Worm (Caenorhabditis elegans): Measurements from ENCODE around the gene C23H5.15.
"Not testable (repeated sequence)": the region's sequence is repeated elsewhere in the genome, so short reads cannot be mapped to it uniquely, and the experiment has no call there.

The C23H5.15 gene

ce11 chrIV:2059011-2059410 lies 43.7 kb downstream of the C23H5.15 start, which contains the start of gene R05C11.2:
TSS of gene R05C11.2 (minus strand) at chrIV:2059111.
- TF ChIP-seq pha-4 (tag; optimal IDR thresholded peaks at IDR 0.05) (no peak), mes-4 (tag; optimal IDR thresholded peaks at IDR 0.05) (no peak), hsf-1 (GFP tag; IDR thresholded peaks at IDR 0.05) (no peak), lag-1 (GFP tag; IDR thresholded peaks at IDR 0.05) (no peak), mcd-1 (GFP tag; IDR thresholded peaks at IDR 0.05) (no peak)

ce11 chrIV:2057462-2057861 lies 45.2 kb downstream of the C23H5.15 start:
- TF ChIP-seq mcd-1 (GFP tag; IDR thresholded peaks at IDR 0.05): 0 out of 2 replicates have a peak, but pooled peaks have one; percentile 5
- TF ChIP-seq ztf-6 (GFP tag; IDR thresholded peaks at IDR 0.05): no peak
- TF ChIP-seq zfh-2 (GFP tag; conservative IDR thresholded peaks at IDR 0.05): peak; percentile 66; the same call in 1 of the 2 replicates
- no peak for TF ChIP-seq T26A5.8 (tag; optimal IDR thresholded peaks at IDR 0.05)

ce11 chrIV:2053591-2053990 lies 49.1 kb downstream of the C23H5.15 start:
- no peak for TF ChIP-seq snpc-1.1 (tag; optimal IDR thresholded peaks at IDR 0.05; ENCODE audit: insufficient read depth)
- peak in 1 of 3 experiments; percentile 25 for TF ChIP-seq lin-35 (GFP tag; optimal IDR thresholded peaks at IDR 0.05)

- TF ChIP-seq chd-7 (tag; optimal IDR thresholded peaks at IDR 0.05): no peak
- TF ChIP-seq aptf-3 (GFP tag; IDR thresholded peaks at IDR 0.05): no peak
- TF ChIP-seq ztf-28 (GFP tag; IDR thresholded peaks at IDR 0.05): no peak
- no peak for TF ChIP-seq ceh-79 (tag; optimal IDR thresholded peaks at IDR 0.05)
- TF ChIP-seq lin-35 (GFP tag; optimal IDR thresholded peaks at IDR 0.05): peak in 1 of 3 experiments; percentile 34
These were observed 50.4 kb downstream of the C23H5.15 start for ce11 chrIV:2052337-2052736.

ce11 chrIV:2051195-2051594 lies 51.5 kb downstream of the C23H5.15 start, which contains the start of gene R05C11.4:
TSS of gene R05C11.4 (plus strand) at chrIV:2051495.
- TF ChIP-seq Y79H2A.3 (GFP tag; conservative IDR thresholded peaks at IDR 0.05); let-526 (GFP tag; IDR thresholded peaks at IDR 0.05); ceh-91 (GFP tag; IDR thresholded peaks at IDR 0.05): not testable (repeated sequence)

Data from whole organism, young adult.